Worm (Caenorhabditis elegans) whole organism, L1 larva: ENCODE results near the gene taap-1.

Source experiments
- C04F5.9 ChIP-seq: sonication (generic microtip); optimal IDR thresholded peaks from 2 replicates; lab custom pipeline; 2016; ENCODE audit warnings: missing genetic modification characterization, missing compliant biosample characterization
- C16A3.4 ChIP-seq: fragments of 150-350 bp; optimal IDR thresholded peaks from 2 replicates; lab custom pipeline; 2014; ENCODE audit warnings: missing biosample characterization, missing genetic modification characterization
- C34B4.2 ChIP-seq: sonication (generic microtip); optimal IDR thresholded peaks from 2 replicates; lab custom pipeline; 2017; ENCODE audit warnings: mild to moderate bottlenecking, missing genetic modification characterization, missing compliant biosample characterization
- aha-1 ChIP-seq: fragments of 150-350 bp; optimal IDR thresholded peaks from 2 replicates; lab custom pipeline; 2014; ENCODE audit warnings: missing biosample characterization, missing genetic modification characterization
- alr-1 ChIP-seq: fragments of 200-800 bp; sonication (Bioruptor generic); optimal IDR thresholded peaks from 2 replicates; lab custom pipeline; 2018; ENCODE audit warnings: borderline replicate concordance, mild to moderate bottlenecking, missing genetic modification characterization, missing compliant biosample characterization
- blmp-1 ChIP-seq: fragments of 150-350 bp; optimal IDR thresholded peaks from 2 replicates; lab custom pipeline; 2014; ENCODE audit warnings: missing biosample characterization, missing genetic modification characterization
- ceh-63 ChIP-seq: fragments of 200-800 bp; sonication (Bioruptor generic); optimal IDR thresholded peaks from 2 replicates; lab custom pipeline; 2018; ENCODE audit warnings: mild to moderate bottlenecking, missing genetic modification characterization, missing compliant biosample characterization
- elt-2 ChIP-seq: sonication (generic microtip); optimal IDR thresholded peaks from 2 replicates; lab custom pipeline; 2016; ENCODE audit warnings: missing genetic modification characterization, mild to moderate bottlenecking, inconsistent platforms, missing compliant biosample characterization, missing genetic modification reagents
- elt-3 ChIP-seq, 6 experiments: fragments of 150-350 bp in 1 of 6; sonication (generic microtip); optimal IDR thresholded peaks; 2 replicates each; lab custom pipeline; 2017 to 2018; ENCODE audit warnings: missing biosample characterization in 6 of 6, missing genetic modification characterization in 6 of 6, inconsistent platforms in 1 of 6
- ets-5 ChIP-seq: fragments of 200-800 bp; sonication (Bioruptor generic); IDR thresholded peaks from 2 replicates; pipeline ENCODE4 v1.3.6; 2022; ENCODE audit warnings: missing genetic modification characterization, missing compliant biosample characterization
- fkh-10 ChIP-seq: sonication (generic microtip); optimal IDR thresholded peaks from 2 replicates; lab custom pipeline; 2017; ENCODE audit warnings: missing biosample characterization, missing genetic modification reagents, missing genetic modification characterization
- fkh-4 ChIP-seq: sonication (generic microtip); optimal IDR thresholded peaks from 2 replicates; lab custom pipeline; 2016; ENCODE audit warnings: missing compliant biosample characterization, missing genetic modification characterization, borderline replicate concordance
- fkh-8 ChIP-seq: sonication (generic microtip); optimal IDR thresholded peaks from 2 replicates; lab custom pipeline; 2016; ENCODE audit warnings: mild to moderate bottlenecking, missing genetic modification characterization, missing compliant biosample characterization
- hpl-2 ChIP-seq: fragments of 150-350 bp; optimal IDR thresholded peaks from 2 replicates; lab custom pipeline; 2014; ENCODE audit warnings: missing biosample characterization, missing genetic modification reagents, missing genetic modification characterization
- irx-1 ChIP-seq: sonication (generic microtip); optimal IDR thresholded peaks from 2 replicates; lab custom pipeline; 2016; ENCODE audit warnings: missing genetic modification characterization, missing compliant biosample characterization
- lin-14 ChIP-seq: fragments of 200-800 bp; sonication (Bioruptor generic); optimal IDR thresholded peaks from 2 replicates; lab custom pipeline; 2018; ENCODE audit warnings: mild to moderate bottlenecking, missing genetic modification characterization, moderate library complexity, missing compliant biosample characterization
- lin-35 ChIP-seq, 2 experiments: fragments of 150-350 bp; optimal IDR thresholded peaks; 2 replicates each; lab custom pipeline; 2014; ENCODE audit warnings: missing biosample characterization in 2 of 2, missing genetic modification characterization in 2 of 2, missing genetic modification reagents in 2 of 2
- lin-39 ChIP-seq: fragments of 150-350 bp; optimal IDR thresholded peaks from 2 replicates; lab custom pipeline; 2014; ENCODE audit warnings: missing biosample characterization, missing genetic modification reagents, missing genetic modification characterization
- mab-9 ChIP-seq: fragments of 200-800 bp; sonication (Bioruptor generic); IDR thresholded peaks from 2 replicates; pipeline ENCODE4 v1.3.6; 2022; ENCODE audit warnings: missing genetic modification reagents, missing genetic modification characterization, missing compliant biosample characterization
- mdl-1 ChIP-seq, 2 experiments: fragments of 150-350 bp; optimal IDR thresholded peaks; 2 replicates each; lab custom pipeline; 2014 to 2017; ENCODE audit warnings: missing biosample characterization in 2 of 2, missing genetic modification characterization in 2 of 2, inconsistent platforms in 1 of 2
- mef-2 ChIP-seq: fragments of 150-350 bp; optimal IDR thresholded peaks from 2 replicates; lab custom pipeline; 2014; ENCODE audit warnings: missing biosample characterization, missing genetic modification characterization
- mep-1 ChIP-seq: fragments of 150-350 bp; optimal IDR thresholded peaks from 2 replicates; lab custom pipeline; 2014; ENCODE audit warnings: missing biosample characterization, missing genetic modification characterization
- nhr-12 ChIP-seq: sonication (generic microtip); optimal IDR thresholded peaks from 2 replicates; lab custom pipeline; 2017; ENCODE audit warnings: missing biosample characterization, missing genetic modification characterization
- nhr-19 ChIP-seq: fragments of 200-800 bp; sonication (Bioruptor generic); conservative IDR thresholded peaks from 2 replicates; pipeline ENCODE4 v1.3.6; 2022; ENCODE audit warnings: missing genetic modification characterization, missing compliant biosample characterization
- nhr-20 ChIP-seq: sonication (generic microtip); optimal IDR thresholded peaks from 2 replicates; lab custom pipeline; 2016; ENCODE audit warnings: mild to moderate bottlenecking, missing genetic modification characterization, missing compliant biosample characterization
- nhr-71 ChIP-seq: sonication (generic microtip); optimal IDR thresholded peaks from 2 replicates; lab custom pipeline; 2016; ENCODE audit warnings: mild to moderate bottlenecking, missing genetic modification characterization, moderate library complexity, missing compliant biosample characterization
- nhr-77 ChIP-seq: fragments of 150-350 bp; optimal IDR thresholded peaks from 2 replicates; lab custom pipeline; 2014; ENCODE audit warnings: missing biosample characterization, missing genetic modification characterization
- nhr-85 ChIP-seq: sonication (generic microtip); peaks from one replicate; lab custom pipeline; 2016; ENCODE audit warnings: missing genetic modification characterization, inconsistent platforms, missing compliant biosample characterization
- nhr-90 ChIP-seq: sonication (generic microtip); optimal IDR thresholded peaks from 2 replicates; lab custom pipeline; 2016; ENCODE audit warnings: mild to moderate bottlenecking, missing genetic modification characterization, missing compliant biosample characterization; ENCODE audit not compliant: poor library complexity
- snpc-4 ChIP-seq: fragments of 150-350 bp; optimal IDR thresholded peaks from 2 replicates; lab custom pipeline; 2014; ENCODE audit warnings: missing biosample characterization, missing genetic modification characterization
- snu-23 ChIP-seq: sonication (generic microtip); optimal IDR thresholded peaks from 2 replicates; lab custom pipeline; 2016; ENCODE audit warnings: missing genetic modification characterization, missing compliant biosample characterization
- swsn-7 ChIP-seq: sonication (generic microtip); optimal IDR thresholded peaks from 2 replicates; lab custom pipeline; 2016; ENCODE audit warnings: missing genetic modification characterization, missing compliant biosample characterization
- tbx-2 ChIP-seq: sonication (generic microtip); optimal IDR thresholded peaks from 2 replicates; lab custom pipeline; 2016; ENCODE audit warnings: missing genetic modification characterization, missing compliant biosample characterization

taap-1 gene

DNA sequence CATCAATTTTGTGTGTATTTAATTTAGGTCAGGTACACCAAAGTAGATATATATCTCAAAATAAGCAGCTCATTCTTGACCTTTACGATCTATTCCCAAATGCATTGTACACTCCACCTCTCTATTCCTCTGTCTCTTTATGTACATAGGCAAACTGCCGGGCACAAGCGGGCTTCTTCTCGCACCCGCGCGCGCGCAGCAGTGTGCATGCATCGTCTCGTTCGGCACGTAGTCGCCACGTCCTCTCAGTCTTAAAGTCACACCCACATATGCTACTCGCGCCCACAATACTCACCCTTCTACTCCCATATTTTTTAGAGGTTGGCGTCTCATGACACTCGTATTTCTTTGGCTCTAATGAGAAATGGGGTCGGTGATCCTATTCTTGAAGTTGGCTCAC lies 32.2 kb downstream of the taap-1 start:
- no peak for TF ChIP-seq tbx-2 (tag; lab: Kevin White, UChicago)
- peak; percentile 57 for TF ChIP-seq fkh-8
- TF ChIP-seq C34B4.2 (tag; lab: Kevin White, UChicago) = no peak
- TF ChIP-seq mab-9 (GFP tag; lab: Robert Waterston, UW) = no peak
- no peak for TF ChIP-seq irx-1
- no peak for TF ChIP-seq C16A3.4 (tag; lab: Kevin White, UChicago)
- peak; percentile 31 for TF ChIP-seq aha-1
- no peak for TF ChIP-seq lin-39
- peak; percentile 55 for TF ChIP-seq lin-14 (GFP tag; lab: Kevin White, UChicago)

DNA sequence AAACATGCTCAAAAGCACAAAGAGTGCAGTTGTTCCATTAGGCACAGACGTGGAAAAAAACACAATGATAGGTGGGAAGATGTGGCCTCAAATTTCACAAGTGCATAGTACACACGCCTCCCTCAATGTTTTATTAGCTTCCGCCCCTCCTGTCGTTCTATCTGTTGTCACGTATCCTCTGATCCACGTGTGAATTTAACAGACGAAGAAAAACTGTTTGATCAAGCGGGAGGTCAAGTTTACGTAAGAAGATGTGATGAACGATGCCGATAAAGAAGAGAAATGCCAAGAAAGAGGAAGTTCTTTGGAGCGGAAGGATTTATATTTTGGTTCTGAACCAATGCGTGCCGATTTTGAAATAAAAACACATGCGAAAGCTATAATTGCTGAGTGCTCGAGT lies 32.9 kb downstream of the taap-1 start:
- TF ChIP-seq blmp-1 (tag; lab: Kevin White, UChicago) (peak; percentile 74), nhr-85 (tag; lab: Kevin White, UChicago) (peak; percentile 73), hpl-2 (GFP tag; lab: Kevin White, UChicago) (no peak), mdl-1 (tag; optimal IDR thresholded peaks at IDR 0.05; lab: Kevin White, UChicago) (peak in 1 of 2 experiments; percentile 31), nhr-19 (GFP tag; lab: Robert Waterston, UW) (peak; percentile 40; the same call in 1 of the 2 replicates), nhr-71 (tag; lab: Kevin White, UChicago) (peak; percentile 33), lin-14 (GFP tag; lab: Kevin White, UChicago) (peak; percentile 61), nhr-20 (tag; lab: Kevin White, UChicago) (peak; percentile 48), snu-23 (GFP tag; lab: Kevin White, UChicago) (peak; percentile 8), mep-1 (no peak), elt-3 (tag; optimal IDR thresholded peaks at IDR 0.05; lab: Kevin White, UChicago) (peak in 2 of 6 experiments; percentile 15 to 70), swsn-7 (tag; lab: Kevin White, UChicago) (no peak)

DNA sequence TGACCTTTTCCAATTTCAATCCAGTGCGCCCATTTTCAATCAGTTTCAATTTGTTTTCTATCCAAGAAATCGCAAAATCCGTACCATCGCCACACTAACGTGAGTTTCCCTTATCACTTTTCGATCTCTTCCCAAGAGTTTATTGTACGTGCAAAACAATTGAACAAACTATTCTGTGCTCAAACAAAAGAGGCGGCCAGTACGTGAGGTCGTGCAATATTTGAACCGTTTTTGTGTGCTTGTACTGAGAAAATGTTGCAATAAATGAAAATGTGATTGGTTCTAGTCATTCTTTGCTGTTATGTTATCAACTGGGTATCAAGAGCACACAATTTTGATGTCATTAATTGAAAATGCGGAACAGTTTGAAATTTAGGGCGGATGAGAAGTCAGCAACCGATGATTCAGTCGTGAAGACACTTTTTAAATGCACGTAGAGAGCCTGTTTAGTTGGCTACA lies 34.0 kb downstream of the taap-1 start, which contains the start of gene F22B5.4:
Gene F22B5.4 (plus strand): TSS at position 51 of the 459 bp plus-strand sequence.
- TF ChIP-seq nhr-12 (tag; lab: Kevin White, UChicago) (no peak), lin-35 (GFP tag; optimal IDR thresholded peaks at IDR 0.05; lab: Kevin White, UChicago) (peak in 1 of 2 experiments; percentile 26), C04F5.9 (tag; lab: Kevin White, UChicago) (no peak), mab-9 (GFP tag; lab: Robert Waterston, UW) (no peak), ceh-63 (no peak), alr-1 (tag; lab: Kevin White, UChicago) (no peak), elt-2 (tag; lab: Kevin White, UChicago) (peak; percentile 11), snpc-4 (tag; lab: Kevin White, UChicago) (no peak), nhr-90 (tag; lab: Kevin White, UChicago) (no peak), fkh-4 (tag; lab: Kevin White, UChicago) (no peak), mef-2 (no peak), ets-5 (GFP tag; lab: Robert Waterston, UW) (no peak), nhr-20 (tag; lab: Kevin White, UChicago) (peak; percentile 43)
- TF ChIP-seq, all 84 proteins: peak for 3

DNA sequence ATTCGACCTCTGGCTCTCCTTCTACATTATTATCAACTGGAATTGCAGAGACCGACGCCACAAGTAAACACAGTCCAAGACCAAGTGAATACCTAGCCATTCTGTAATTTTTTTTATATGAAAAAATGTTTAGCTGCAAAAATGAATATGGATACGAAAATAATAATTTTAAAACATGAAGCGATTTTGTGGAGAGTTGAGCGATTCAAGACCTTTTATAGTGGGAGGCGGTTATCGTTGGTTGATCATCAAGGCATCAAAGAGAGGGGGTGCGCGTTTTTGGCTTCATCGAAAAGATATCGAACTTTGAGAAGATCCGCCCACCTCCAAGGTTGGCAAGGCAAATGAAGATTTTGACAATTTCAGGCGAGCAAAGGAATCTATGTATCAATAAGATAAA lies 36.9 kb downstream of the taap-1 start, which contains the start of gene cut-3:
Gene cut-3 (minus strand): TSS at position 101 of the 400 bp plus-strand sequence.
- TF ChIP-seq fkh-10 (no peak), nhr-77 (tag; lab: Kevin White, UChicago) (no peak)

DNA sequence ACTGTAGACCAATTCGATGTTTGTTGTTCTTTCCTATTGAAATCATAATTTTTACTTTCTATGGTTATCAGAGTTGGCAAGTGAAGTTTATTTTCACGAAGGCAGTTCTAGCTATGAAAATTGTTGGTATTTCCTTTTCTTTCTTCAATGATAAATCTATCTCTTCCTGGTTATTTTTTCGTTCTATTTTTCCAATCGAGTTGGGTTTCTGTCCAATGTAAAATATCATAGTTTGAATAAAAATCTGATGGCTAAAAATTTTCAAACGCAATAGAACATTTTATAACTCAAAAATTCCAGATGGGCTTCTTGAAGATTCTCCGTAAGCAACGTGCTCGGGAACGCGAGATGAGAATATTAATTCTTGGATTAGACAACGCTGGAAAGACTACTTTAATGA lies 39.7 kb downstream of the taap-1 start, which contains the start of gene evl-20:
Gene evl-20 (plus strand): TSS at position 301 of the 400 bp plus-strand sequence.
- TF ChIP-seq ets-5 (GFP tag; lab: Robert Waterston, UW) = no peak
